Worm (Caenorhabditis elegans): ENCODE data around the gene ttc-36.

ce11 chrII:10045670-10046069, 15.7 kb downstream of the ttc-36 start:
- TF ChIP-seq madf-3 (GFP tag; IDR thresholded peaks at IDR 0.05) = no peak
- no peak for TF ChIP-seq ceh-79 (tag; optimal IDR thresholded peaks at IDR 0.05)
- no peak for TF ChIP-seq snpc-4 (GFP tag; optimal IDR thresholded peaks at IDR 0.05)
- TF ChIP-seq snpc-4 (tag; optimal IDR thresholded peaks at IDR 0.05) = no peak
- no peak for TF ChIP-seq lsy-27 (tag; optimal IDR thresholded peaks at IDR 0.05; ENCODE audit: borderline replicate concordance, insufficient read depth)
- no peak for TF ChIP-seq ama-1 (optimal IDR thresholded peaks at IDR 0.05)
- TF ChIP-seq ama-1 (GFP tag; optimal IDR thresholded peaks at IDR 0.05) = no peak
- TF ChIP-seq D2030.7 (GFP tag; IDR thresholded peaks at IDR 0.05) = no peak
- no peak for TF ChIP-seq repo-1 (tag; optimal IDR thresholded peaks at IDR 0.05)
- TF ChIP-seq ceh-40 (GFP tag; IDR thresholded peaks at IDR 0.05) = no peak
- no peak for TF ChIP-seq rec-8 (tag; optimal IDR thresholded peaks at IDR 0.05)
- no peak for TF ChIP-seq let-526 (GFP tag; IDR thresholded peaks at IDR 0.05)
- no peak for TF ChIP-seq ztf-6 (GFP tag; IDR thresholded peaks at IDR 0.05)
- no peak for TF ChIP-seq lin-35 (GFP tag; optimal IDR thresholded peaks at IDR 0.05)
- TF ChIP-seq F22D6.2 (tag; optimal IDR thresholded peaks at IDR 0.05) = no peak
- no peak for TF ChIP-seq dpl-1 (GFP tag; optimal IDR thresholded peaks at IDR 0.05)

All from whole organism, young adult.